Fruit fly (Drosophila melanogaster) whole organism, embryonic: ENCODE measurements around the gene spn-F.

Experiments used
- Aef1 ChIP-seq: fragments of 200-800 bp; sonication (Bioruptor generic); IDR thresholded peaks from 3 replicates; pipeline ENCODE4 v1.3.6; 2022; ENCODE audit warnings: missing biosample characterization, missing genetic modification characterization
- CG10462 ChIP-seq: fragments of 200-800 bp; sonication (Bioruptor generic); optimal IDR thresholded peaks from 2 replicates; lab custom pipeline; 2016; ENCODE audit warnings: missing biosample characterization, missing genetic modification characterization
- CG10565 ChIP-seq: fragments of 200-800 bp; sonication (Bioruptor generic); optimal IDR thresholded peaks from 3 replicates; lab custom pipeline; 2016; ENCODE audit warnings: missing biosample characterization, mild to moderate bottlenecking, missing genetic modification characterization
- CG11560 ChIP-seq: fragments of 200-800 bp; sonication (Bioruptor generic); IDR thresholded peaks from 3 replicates; pipeline ENCODE4 v1.3.6; 2022; ENCODE audit warnings: missing biosample characterization, missing genetic modification characterization
- CG12744 ChIP-seq: fragments of 200-800 bp; sonication (Bioruptor generic); optimal IDR thresholded peaks from 2 replicates; lab custom pipeline; 2016; ENCODE audit warnings: missing biosample characterization, missing genetic modification characterization
- CG17186 ChIP-seq: fragments of 200-800 bp; sonication (Bioruptor generic); optimal IDR thresholded peaks from 3 replicates; lab custom pipeline; 2017; ENCODE audit warnings: missing biosample characterization, missing genetic modification reagents, missing genetic modification characterization
- CG17328 ChIP-seq: fragments of 200-800 bp; sonication (Bioruptor generic); IDR thresholded peaks from 2 replicates; pipeline ENCODE4 v1.3.6; 2022; ENCODE audit warnings: missing biosample characterization, missing genetic modification characterization
- CG2129 ChIP-seq: fragments of 200-800 bp; sonication (Bioruptor generic); IDR thresholded peaks from 2 replicates; pipeline ENCODE4 v1.3.6; 2022; ENCODE audit warnings: missing biosample characterization, missing genetic modification characterization; ENCODE audit not compliant: partially characterized antibody
- CG32767 ChIP-seq: fragments of 200-800 bp; sonication (Bioruptor generic); IDR thresholded peaks from 2 replicates; pipeline ENCODE4 v1.3.6; 2022; ENCODE audit warnings: missing biosample characterization, missing genetic modification characterization
- CG3407 ChIP-seq: fragments of 200-800 bp; sonication (Bioruptor generic); optimal IDR thresholded peaks from 2 replicates; lab custom pipeline; 2018; ENCODE audit warnings: missing biosample characterization, mild to moderate bottlenecking, missing genetic modification characterization
- CG34422 ChIP-seq: fragments of 200-800 bp; sonication (Bioruptor generic); IDR thresholded peaks from 3 replicates; pipeline ENCODE4 v1.3.6; 2022; ENCODE audit warnings: missing biosample characterization, missing genetic modification characterization
- CG4424 ChIP-seq: fragments of 200-800 bp; sonication (Bioruptor generic); optimal IDR thresholded peaks from 3 replicates; lab custom pipeline; 2016; ENCODE audit warnings: missing biosample characterization, missing genetic modification characterization
- CG4730 ChIP-seq: fragments of 200-800 bp; sonication (Bioruptor generic); IDR thresholded peaks from 2 replicates; pipeline ENCODE4 v1.3.6; 2022; ENCODE audit warnings: missing biosample characterization, missing genetic modification characterization
- CG4854 ChIP-seq: fragments of 200-800 bp; sonication (Bioruptor generic); optimal IDR thresholded peaks from 2 replicates; lab custom pipeline; 2016; ENCODE audit warnings: missing biosample characterization, missing genetic modification characterization, inconsistent platforms
- CG6254 ChIP-seq: fragments of 200-800 bp; sonication (Bioruptor generic); optimal IDR thresholded peaks from 3 replicates; lab custom pipeline; 2017; ENCODE audit warnings: mild to moderate bottlenecking, missing biosample characterization, missing genetic modification reagents, missing genetic modification characterization
- CG6683 ChIP-seq: fragments of 200-800 bp; sonication (Bioruptor generic); optimal IDR thresholded peaks from 2 replicates; lab custom pipeline; 2017; ENCODE audit warnings: missing biosample characterization, mild to moderate bottlenecking, missing genetic modification characterization, missing genetic modification reagents
- CG6813 ChIP-seq: fragments of 200-800 bp; sonication (Bioruptor generic); optimal IDR thresholded peaks from 2 replicates; lab custom pipeline; 2017; ENCODE audit warnings: missing biosample characterization, missing genetic modification characterization, mild to moderate bottlenecking, moderate library complexity, missing genetic modification reagents
- CG6854 ChIP-seq: fragments of 200-800 bp; sonication (Bioruptor generic); optimal IDR thresholded peaks from 3 replicates; lab custom pipeline; 2017; ENCODE audit warnings: missing biosample characterization, mild to moderate bottlenecking, missing genetic modification characterization
- CG7271 ChIP-seq: fragments of 200-800 bp; sonication (Bioruptor generic); optimal IDR thresholded peaks from 2 replicates; lab custom pipeline; 2018; ENCODE audit warnings: missing biosample characterization, mild to moderate bottlenecking, missing genetic modification characterization, moderate library complexity
- CG9797 ChIP-seq: fragments of 200-800 bp; sonication (Bioruptor generic); optimal IDR thresholded peaks from 3 replicates; lab custom pipeline; 2018; ENCODE audit warnings: missing biosample characterization, mild to moderate bottlenecking, missing genetic modification characterization
- CG9817 ChIP-seq: fragments of 200-800 bp; sonication (Bioruptor generic); optimal IDR thresholded peaks from 2 replicates; lab custom pipeline; 2018; ENCODE audit warnings: missing biosample characterization, mild to moderate bottlenecking, missing genetic modification characterization, moderate library complexity
- CHES-1-like ChIP-seq: fragments of 200-800 bp; sonication (Bioruptor generic); optimal IDR thresholded peaks from 2 replicates; lab custom pipeline; 2016; ENCODE audit warnings: missing biosample characterization, missing genetic modification characterization
- CrebB ChIP-seq: fragments of 200-800 bp; sonication (Bioruptor generic); optimal IDR thresholded peaks from 3 replicates; lab custom pipeline; 2018; ENCODE audit warnings: missing biosample characterization, mild to moderate bottlenecking, missing genetic modification characterization
- D19B ChIP-seq: fragments of 200-800 bp; sonication (Bioruptor generic); optimal IDR thresholded peaks from 2 replicates; lab custom pipeline; 2017; ENCODE audit warnings: missing biosample characterization, mild to moderate bottlenecking, missing genetic modification characterization
- Dad ChIP-seq: fragments of 200-800 bp; sonication (Bioruptor generic); optimal IDR thresholded peaks from 3 replicates; lab custom pipeline; 2016; ENCODE audit warnings: missing biosample characterization, missing genetic modification characterization
- Dbx ChIP-seq: fragments of 200-800 bp; sonication (Bioruptor generic); IDR thresholded peaks from 3 replicates; pipeline ENCODE4 v1.3.6; 2022; ENCODE audit warnings: missing biosample characterization, missing genetic modification characterization
- Fer1 ChIP-seq: fragments of 200-800 bp; sonication (Bioruptor generic); optimal IDR thresholded peaks from 2 replicates; lab custom pipeline; 2017; ENCODE audit warnings: missing biosample characterization, mild to moderate bottlenecking, missing genetic modification characterization
- Hand ChIP-seq: fragments of 200-800 bp; sonication (Bioruptor generic); optimal IDR thresholded peaks from 2 replicates; lab custom pipeline; 2017; ENCODE audit warnings: mild to moderate bottlenecking, missing biosample characterization, missing genetic modification reagents, missing genetic modification characterization
- Hsf ChIP-seq: fragments of 200-800 bp; sonication (Bioruptor generic); optimal IDR thresholded peaks from 3 replicates; lab custom pipeline; 2016; ENCODE audit warnings: missing biosample characterization, missing genetic modification characterization
- Mad ChIP-seq: fragments of 200-800 bp; sonication (Bioruptor generic); optimal IDR thresholded peaks from 2 replicates; lab custom pipeline; 2016; ENCODE audit warnings: missing biosample characterization, missing genetic modification characterization
- Six4 ChIP-seq: fragments of 200-800 bp; sonication (Bioruptor generic); optimal IDR thresholded peaks from 2 replicates; lab custom pipeline; 2016; ENCODE audit warnings: missing biosample characterization, missing genetic modification characterization
- Xbp1 ChIP-seq: fragments of 200-800 bp; sonication (Bioruptor generic); optimal IDR thresholded peaks from 3 replicates; lab custom pipeline; 2016; ENCODE audit warnings: missing biosample characterization, mild to moderate bottlenecking, missing genetic modification characterization
- cad ChIP-seq: fragments of >200 bp; optimal IDR thresholded peaks from 2 replicates; lab custom pipeline; 2017; ENCODE audit warnings: missing biosample characterization, missing genetic modification characterization
- cg ChIP-seq: fragments of 200-800 bp; sonication (Bioruptor generic); optimal IDR thresholded peaks from 3 replicates; lab custom pipeline; 2019; ENCODE audit warnings: missing biosample characterization, mild to moderate bottlenecking, missing genetic modification characterization, moderate library complexity
- crc ChIP-seq: fragments of 200-800 bp; sonication (Bioruptor generic); optimal IDR thresholded peaks from 2 replicates; lab custom pipeline; 2016; ENCODE audit warnings: missing biosample characterization, missing genetic modification characterization
- dan ChIP-seq: fragments of 200-800 bp; sonication (Bioruptor generic); IDR thresholded peaks from 2 replicates; pipeline ENCODE4 v1.3.6; 2022; ENCODE audit warnings: missing biosample characterization, missing genetic modification characterization
- dimm ChIP-seq: fragments of 200-800 bp; sonication (Bioruptor generic); IDR thresholded peaks from 2 replicates; pipeline ENCODE4 v1.3.6; 2022; ENCODE audit warnings: missing biosample characterization, missing genetic modification characterization
- dmrt99B ChIP-seq: fragments of 200-800 bp; sonication (Bioruptor generic); optimal IDR thresholded peaks from 2 replicates; lab custom pipeline; 2018; ENCODE audit warnings: missing biosample characterization, mild to moderate bottlenecking, missing genetic modification characterization, moderate library complexity
- fu2 ChIP-seq: fragments of 200-800 bp; sonication (Bioruptor generic); optimal IDR thresholded peaks from 2 replicates; lab custom pipeline; 2016; ENCODE audit warnings: missing biosample characterization, missing genetic modification characterization
- gem ChIP-seq: fragments of 200-800 bp; sonication (Bioruptor generic); optimal IDR thresholded peaks from 2 replicates; lab custom pipeline; 2019; ENCODE audit warnings: missing biosample characterization, mild to moderate bottlenecking, missing genetic modification characterization, moderate library complexity
- gt ChIP-seq: fragments of 200-800 bp; sonication (Bioruptor generic); IDR thresholded peaks from 2 replicates; pipeline ENCODE4 v1.3.6; 2022; ENCODE audit warnings: missing biosample characterization, missing genetic modification characterization
- ham ChIP-seq: fragments of 200-800 bp; sonication (Bioruptor generic); IDR thresholded peaks from 2 replicates; pipeline ENCODE4 v1.3.6; 2022; ENCODE audit warnings: missing biosample characterization, missing genetic modification characterization
- klu ChIP-seq: fragments of 200-800 bp; sonication (Bioruptor generic); IDR thresholded peaks from 2 replicates; pipeline ENCODE4 v1.3.6; 2022; ENCODE audit warnings: missing biosample characterization, missing genetic modification characterization
- pb ChIP-seq: fragments of 200-800 bp; sonication (Bioruptor generic); optimal IDR thresholded peaks from 3 replicates; lab custom pipeline; 2016; ENCODE audit warnings: missing biosample characterization, missing genetic modification characterization
- psq ChIP-seq: fragments of 200-800 bp; sonication (Bioruptor generic); optimal IDR thresholded peaks from 2 replicates; lab custom pipeline; 2017; ENCODE audit warnings: missing biosample characterization, missing genetic modification characterization
- pzg ChIP-seq: fragments of 200-800 bp; sonication (Bioruptor generic); optimal IDR thresholded peaks from 3 replicates; lab custom pipeline; 2018; ENCODE audit warnings: missing biosample characterization, mild to moderate bottlenecking, missing genetic modification characterization, moderate library complexity
- schlank ChIP-seq: fragments of 200-800 bp; sonication (Bioruptor generic); optimal IDR thresholded peaks from 2 replicates; lab custom pipeline; 2018; ENCODE audit warnings: missing biosample characterization, mild to moderate bottlenecking, missing genetic modification characterization
- scrt ChIP-seq: fragments of 200-800 bp; sonication (Bioruptor generic); optimal IDR thresholded peaks from 2 replicates; lab custom pipeline; 2018; ENCODE audit warnings: missing biosample characterization, mild to moderate bottlenecking, missing genetic modification characterization, moderate library complexity
- sens ChIP-seq: fragments of 200-800 bp; sonication (Bioruptor generic); peaks from one replicate; lab custom pipeline; 2016; ENCODE audit warnings: missing biosample characterization, missing genetic modification characterization
- wdn ChIP-seq: fragments of 200-800 bp; sonication (Bioruptor generic); IDR thresholded peaks from 2 replicates; pipeline ENCODE4 v1.3.6; 2022; ENCODE audit warnings: missing biosample characterization, missing genetic modification characterization

Gene spn-F

dm6 chr3R:31218997-31219992 lies 35.6 kb upstream of the spn-F start, which contains the start of gene ATPsynC (continued):
- TF ChIP-seq Fer1 (peak; percentile 75), CG7271 (no peak), CG4424 (no peak), crc (GFP tag; lab: Kevin White, UChicago) (no peak), CG11560 (tag; lab: Robert Waterston, UW) (no peak), CG2129 (no peak), scrt (GFP tag; lab: Kevin White, UChicago) (peak; percentile 24), Hsf (GFP tag; lab: Kevin White, UChicago) (peak; percentile 44), schlank (tag; lab: Kevin White, UChicago) (peak; percentile 20), CHES-1-like (GFP tag; lab: Kevin White, UChicago) (no peak), pb (GFP tag; lab: Kevin White, UChicago) (peak; percentile 51), dan (GFP tag; lab: Robert Waterston, UW) (no peak), psq (GFP tag; lab: Kevin White, UChicago) (no peak), CG6254 (GFP tag; lab: Kevin White, UChicago) (peak; percentile 49), CG34422 (GFP tag; lab: Robert Waterston, UW) (no peak), CG9817 (peak; percentile 38), Six4 (no peak), Hand (GFP tag; lab: Kevin White, UChicago) (peak; percentile 62), Aef1 (GFP tag; lab: Robert Waterston, UW) (no peak), gt (GFP tag; lab: Robert Waterston, UW) (no peak), CG32767 (GFP tag; lab: Robert Waterston, UW) (no peak), CG6813 (peak; percentile 34), klu (GFP tag; lab: Robert Waterston, UW) (no peak), CG4730 (GFP tag; lab: Robert Waterston, UW) (no peak), CG17186 (peak; percentile 88), CG9797 (peak; percentile 100), pzg (GFP tag; lab: Kevin White, UChicago) (peak; percentile 100), CG10462 (GFP tag; lab: Kevin White, UChicago) (no peak), ham (GFP tag; lab: Robert Waterston, UW) (no peak), CrebB (peak; percentile 48), CG10565 (GFP tag; lab: Kevin White, UChicago) (no peak), CG12744 (GFP tag; lab: Kevin White, UChicago) (peak; percentile 7), fu2 (peak; percentile 61), dmrt99B (tag; lab: Kevin White, UChicago) (no peak), sens (GFP tag; lab: Kevin White, UChicago) (peak; percentile 83), CG4854 (GFP tag; lab: Kevin White, UChicago) (peak; percentile 5), dimm (GFP tag; lab: Robert Waterston, UW) (no peak), CG3407 (GFP tag; lab: Kevin White, UChicago) (no peak), Dad (GFP tag; lab: Kevin White, UChicago) (peak; percentile 63), CG17328 (GFP tag; lab: Robert Waterston, UW) (no peak), gem (tag; lab: Kevin White, UChicago) (peak; percentile 57), wdn (GFP tag; lab: Robert Waterston, UW) (no peak), Mad (GFP tag; lab: Kevin White, UChicago) (peak; percentile 41), CG6683 (GFP tag; lab: Kevin White, UChicago) (peak; percentile 25), D19B (GFP tag; lab: Kevin White, UChicago) (no peak), cg (GFP tag; lab: Kevin White, UChicago) (peak; percentile 89), cad (GFP tag; lab: Kevin White, UChicago) (no peak), CG6854 (peak; percentile 79), Xbp1 (GFP tag; lab: Kevin White, UChicago) (no peak), Dbx (GFP tag; lab: Robert Waterston, UW) (no peak)
